Fruit fly (Drosophila melanogaster) whole organism, embryonic: ENCODE data around the gene CG34429.
A peak's percentile ranks its signal among the peaks of the same experiment; 100 is the strongest.

Experiments
- CG10274 ChIP-seq: fragments of 200-800 bp; sonication (Bioruptor generic); optimal IDR thresholded peaks from 3 replicates; lab custom pipeline; 2017; ENCODE audit warnings: missing biosample characterization, mild to moderate bottlenecking, missing genetic modification characterization
- CG10462 ChIP-seq: fragments of 200-800 bp; sonication (Bioruptor generic); optimal IDR thresholded peaks from 2 replicates; lab custom pipeline; 2016; ENCODE audit warnings: missing biosample characterization, missing genetic modification characterization
- CG11695 ChIP-seq: fragments of 200-800 bp; sonication (Bioruptor generic); IDR thresholded peaks from 3 replicates; pipeline ENCODE4 v1.3.6; 2022; ENCODE audit warnings: missing biosample characterization, missing genetic modification characterization
- CG11723 ChIP-seq: fragments of 200-800 bp; sonication (Bioruptor generic); optimal IDR thresholded peaks from 2 replicates; lab custom pipeline; 2017; ENCODE audit warnings: missing biosample characterization, mild to moderate bottlenecking, missing genetic modification characterization
- CG12391 ChIP-seq: fragments of 200-800 bp; sonication (Bioruptor generic); optimal IDR thresholded peaks from 3 replicates; lab custom pipeline; 2018; ENCODE audit warnings: missing biosample characterization, mild to moderate bottlenecking, missing genetic modification characterization, moderate library complexity
- CG12659 ChIP-seq: fragments of 200-800 bp; sonication (Bioruptor generic); optimal IDR thresholded peaks from 3 replicates; lab custom pipeline; 2017; ENCODE audit warnings: mild to moderate bottlenecking, missing biosample characterization, missing genetic modification reagents, missing genetic modification characterization
- CG1647 ChIP-seq: fragments of 200-800 bp; sonication (Bioruptor generic); optimal IDR thresholded peaks from 3 replicates; lab custom pipeline; 2016; ENCODE audit warnings: missing biosample characterization, missing genetic modification characterization
- CG17361 ChIP-seq: fragments of 200-800 bp; sonication (Bioruptor generic); IDR thresholded peaks from 3 replicates; pipeline ENCODE4 v1.3.6; 2022; ENCODE audit warnings: missing biosample characterization, missing genetic modification characterization
- CG2202 ChIP-seq: fragments of 200-800 bp; sonication (Bioruptor generic); optimal IDR thresholded peaks from 2 replicates; lab custom pipeline; 2018; ENCODE audit warnings: missing biosample characterization, mild to moderate bottlenecking, missing genetic modification characterization
- CG3847 ChIP-seq: fragments of 200-800 bp; sonication (Bioruptor generic); IDR thresholded peaks from 2 replicates; pipeline ENCODE4 v1.3.6; 2022; ENCODE audit warnings: missing biosample characterization, missing genetic modification characterization
- CG4328 ChIP-seq: fragments of 200-800 bp; sonication (Bioruptor generic); optimal IDR thresholded peaks from 3 replicates; lab custom pipeline; 2017; ENCODE audit warnings: missing biosample characterization, missing genetic modification reagents, missing genetic modification characterization
- CG5245 ChIP-seq: fragments of 200-800 bp; sonication (Bioruptor generic); optimal IDR thresholded peaks from 3 replicates; lab custom pipeline; 2016; ENCODE audit warnings: missing biosample characterization, missing genetic modification characterization
- CG6654 ChIP-seq: fragments of 200-800 bp; sonication (Bioruptor generic); optimal IDR thresholded peaks from 2 replicates; lab custom pipeline; 2017; ENCODE audit warnings: missing biosample characterization, mild to moderate bottlenecking, missing genetic modification characterization
- CG6689 ChIP-seq: fragments of 200-800 bp; sonication (Bioruptor generic); IDR thresholded peaks from 2 replicates; pipeline ENCODE4 v1.3.6; 2022; ENCODE audit warnings: missing biosample characterization, missing genetic modification characterization
- CG7987 ChIP-seq: fragments of 200-800 bp; sonication (Bioruptor generic); optimal IDR thresholded peaks from 2 replicates; lab custom pipeline; 2018; ENCODE audit warnings: missing biosample characterization, mild to moderate bottlenecking, missing genetic modification characterization, moderate library complexity
- CG9932 ChIP-seq: fragments of 200-800 bp; sonication (Bioruptor generic); IDR thresholded peaks from 2 replicates; pipeline ENCODE4 v1.3.6; 2022; ENCODE audit warnings: missing biosample characterization, missing genetic modification characterization
- D19B ChIP-seq: fragments of 200-800 bp; sonication (Bioruptor generic); optimal IDR thresholded peaks from 2 replicates; lab custom pipeline; 2017; ENCODE audit warnings: missing biosample characterization, mild to moderate bottlenecking, missing genetic modification characterization
- E2f1 ChIP-seq: fragments of 200-800 bp; sonication (Bioruptor generic); IDR thresholded peaks from 2 replicates; pipeline ENCODE4 v1.3.6; 2022; ENCODE audit warnings: missing biosample characterization, missing genetic modification characterization
- Hmr ChIP-seq: fragments of 200-800 bp; sonication (Bioruptor generic); optimal IDR thresholded peaks from 3 replicates; lab custom pipeline; 2017; ENCODE audit warnings: mild to moderate bottlenecking, missing biosample characterization, missing genetic modification reagents, missing genetic modification characterization
- Lhr ChIP-seq: fragments of 200-800 bp; sonication (Bioruptor generic); optimal IDR thresholded peaks from 3 replicates; lab custom pipeline; 2017; ENCODE audit warnings: mild to moderate bottlenecking, missing biosample characterization, missing genetic modification reagents, missing genetic modification characterization
- MTF-1 ChIP-seq: fragments of 200-800 bp; sonication (Bioruptor generic); optimal IDR thresholded peaks from 2 replicates; lab custom pipeline; 2018; ENCODE audit warnings: missing biosample characterization, mild to moderate bottlenecking, missing genetic modification characterization, borderline replicate concordance
- Mes4 ChIP-seq: fragments of 200-800 bp; sonication (Bioruptor generic); optimal IDR thresholded peaks from 2 replicates; lab custom pipeline; 2016; ENCODE audit warnings: missing biosample characterization, missing genetic modification characterization
- Nf-YA ChIP-seq: fragments of 200-800 bp; sonication (Bioruptor generic); IDR thresholded peaks from 2 replicates; pipeline ENCODE4 v1.3.6; 2022; ENCODE audit warnings: missing biosample characterization, missing genetic modification characterization
- Sox100B ChIP-seq: fragments of 200-800 bp; sonication (Bioruptor generic); optimal IDR thresholded peaks from 3 replicates; lab custom pipeline; 2018; ENCODE audit warnings: missing biosample characterization, mild to moderate bottlenecking, missing genetic modification characterization
- Sry-β ChIP-seq: fragments of 200-800 bp; sonication (Bioruptor generic); optimal IDR thresholded peaks from 2 replicates; lab custom pipeline; 2018; ENCODE audit warnings: missing biosample characterization, mild to moderate bottlenecking, missing genetic modification characterization, moderate library complexity
- Usf ChIP-seq: fragments of 200-800 bp; sonication (Bioruptor generic); optimal IDR thresholded peaks from 2 replicates; lab custom pipeline; 2017; ENCODE audit warnings: missing genotype, missing biosample characterization, missing genetic modification characterization
- Vsx1 ChIP-seq: fragments of 200-800 bp; sonication (Bioruptor generic); optimal IDR thresholded peaks from 2 replicates; lab custom pipeline; 2017; ENCODE audit warnings: missing biosample characterization, mild to moderate bottlenecking, missing genetic modification characterization, missing genetic modification reagents
- ase ChIP-seq: fragments of 200-800 bp; sonication (Bioruptor generic); IDR thresholded peaks from 3 replicates; pipeline ENCODE4 v1.3.6; 2022; ENCODE audit warnings: missing biosample characterization, missing genetic modification characterization
- bab2 ChIP-seq: fragments of 200-800 bp; sonication (Bioruptor generic); optimal IDR thresholded peaks from 2 replicates; lab custom pipeline; 2016; ENCODE audit warnings: missing biosample characterization, missing genetic modification characterization
- br ChIP-seq: fragments of >200 bp; optimal IDR thresholded peaks from 2 replicates; lab custom pipeline; 2017
- bsh ChIP-seq, 2 experiments: fragments of 200-800 bp; sonication (Bioruptor generic); optimal IDR thresholded peaks; 2 replicates each; lab custom pipeline; 2017 to 2018; ENCODE audit warnings: mild to moderate bottlenecking in 2 of 2, missing biosample characterization in 2 of 2, missing genetic modification characterization in 2 of 2, moderate library complexity in 1 of 2
- cas ChIP-seq: fragments of 200-800 bp; sonication (Bioruptor generic); IDR thresholded peaks from 2 replicates; pipeline ENCODE4 v1.3.6; 2022; ENCODE audit warnings: missing biosample characterization, missing genetic modification characterization
- ci ChIP-seq: fragments of 200-800 bp; sonication (Bioruptor generic); IDR thresholded peaks from 3 replicates; pipeline ENCODE4 v1.3.6; 2022; ENCODE audit warnings: missing biosample characterization, missing genetic modification characterization
- crol ChIP-seq: fragments of 200-800 bp; sonication (Bioruptor generic); IDR thresholded peaks from 2 replicates; pipeline ENCODE4 v1.3.6; 2022; ENCODE audit warnings: missing biosample characterization, missing genetic modification characterization
- da ChIP-seq: fragments of 200-800 bp; sonication (Bioruptor generic); optimal IDR thresholded peaks from 2 replicates; lab custom pipeline; 2016; ENCODE audit warnings: missing biosample characterization, missing genetic modification characterization
- dm ChIP-seq: fragments of 200-800 bp; sonication (Bioruptor generic); optimal IDR thresholded peaks from 3 replicates; lab custom pipeline; 2016; ENCODE audit warnings: missing biosample characterization, missing genetic modification characterization
- fd3F ChIP-seq: fragments of 200-800 bp; sonication (Bioruptor generic); optimal IDR thresholded peaks from 2 replicates; lab custom pipeline; 2018; ENCODE audit warnings: missing biosample characterization, mild to moderate bottlenecking, missing genetic modification characterization, moderate library complexity
- gro ChIP-seq: fragments of 200-800 bp; sonication (Bioruptor generic); optimal IDR thresholded peaks from 2 replicates; lab custom pipeline; 2016; ENCODE audit warnings: missing biosample characterization, missing genetic modification characterization
- kay ChIP-seq: fragments of 200-800 bp; sonication (Bioruptor generic); optimal IDR thresholded peaks from 2 replicates; lab custom pipeline; 2016; ENCODE audit warnings: missing biosample characterization, missing genetic modification characterization
- lbe ChIP-seq: fragments of 200-800 bp; sonication (Bioruptor generic); optimal IDR thresholded peaks from 2 replicates; lab custom pipeline; 2016; ENCODE audit warnings: missing biosample characterization, mild to moderate bottlenecking, missing genetic modification characterization
- lmd ChIP-seq: fragments of 200-800 bp; sonication (Bioruptor generic); IDR thresholded peaks from 2 replicates; pipeline ENCODE4 v1.3.6; 2022; ENCODE audit warnings: missing biosample characterization, missing genetic modification characterization
- maf-S ChIP-seq: fragments of 200-800 bp; sonication (Bioruptor generic); optimal IDR thresholded peaks from 2 replicates; lab custom pipeline; 2016; ENCODE audit warnings: missing biosample characterization, missing genetic modification characterization
- peb ChIP-seq: fragments of 200-800 bp; sonication (Bioruptor generic); IDR thresholded peaks from 2 replicates; pipeline ENCODE4 v1.3.6; 2022; ENCODE audit warnings: missing biosample characterization, missing genetic modification characterization
- pum ChIP-seq: fragments of 200-800 bp; sonication (Bioruptor generic); optimal IDR thresholded peaks from 2 replicates; lab custom pipeline; 2016; ENCODE audit warnings: missing biosample characterization, missing genetic modification characterization
- sens ChIP-seq: fragments of 200-800 bp; sonication (Bioruptor generic); peaks from one replicate; lab custom pipeline; 2016; ENCODE audit warnings: missing biosample characterization, missing genetic modification characterization
- sima ChIP-seq: fragments of 200-800 bp; sonication (Bioruptor generic); optimal IDR thresholded peaks from 2 replicates; lab custom pipeline; 2016; ENCODE audit warnings: missing biosample characterization, missing genetic modification characterization
- tin ChIP-seq: fragments of 200-800 bp; sonication (Bioruptor generic); optimal IDR thresholded peaks from 3 replicates; lab custom pipeline; 2016; ENCODE audit warnings: missing biosample characterization, missing genetic modification characterization
- tll ChIP-seq, 2 experiments: fragments of 200-800 bp in 1 of 2; fragments of >200 bp in 1 of 2; sonication (Bioruptor generic) in 1 of 2; optimal IDR thresholded peaks; 2 replicates each; lab custom pipeline; 2017 to 2019; ENCODE audit warnings: missing biosample characterization in 2 of 2, missing genetic modification characterization in 2 of 2, mild to moderate bottlenecking in 1 of 2, moderate library complexity in 1 of 2
- toy ChIP-seq: fragments of 200-800 bp; sonication (Bioruptor generic); IDR thresholded peaks from 2 replicates; pipeline ENCODE4 v1.3.6; 2022; ENCODE audit warnings: missing biosample characterization, missing genetic modification characterization
- trem ChIP-seq: fragments of 200-800 bp; optimal IDR thresholded peaks from 3 replicates; lab custom pipeline; 2019; ENCODE audit warnings: missing biosample characterization, mild to moderate bottlenecking, missing genetic modification characterization, moderate library complexity

Gene CG34429

DNA sequence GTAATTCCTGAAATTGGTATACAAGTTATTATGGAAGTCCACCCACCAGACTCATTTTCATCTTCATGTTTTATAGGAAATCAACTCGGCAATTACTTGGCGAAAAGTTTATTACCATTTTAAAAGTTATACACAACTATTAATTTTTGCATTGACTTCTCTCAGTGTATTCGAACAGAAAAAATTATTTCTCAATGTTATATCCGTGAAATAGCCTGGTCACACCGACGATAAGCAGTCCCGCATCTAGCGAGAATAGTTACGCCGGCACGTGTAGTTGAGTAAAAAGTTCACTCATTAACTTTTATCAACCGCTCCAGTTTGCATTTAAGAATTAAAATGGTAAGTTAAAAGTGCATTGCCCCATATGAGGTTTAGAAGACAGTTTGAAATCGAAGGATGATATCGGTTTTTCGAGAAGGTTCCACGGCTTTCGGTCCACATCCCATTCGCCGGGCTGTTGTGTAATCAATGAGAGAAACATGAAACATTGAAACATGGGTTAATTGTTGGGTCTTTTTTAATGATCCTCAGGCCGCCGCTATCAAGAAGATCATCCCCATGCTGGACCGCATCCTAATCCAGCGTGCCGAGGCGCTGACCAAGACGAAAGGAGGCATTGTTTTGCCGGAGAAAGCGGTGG lies 46.9 kb upstream of the CG34429 start, which contains the start of gene CG11267 (continued):
- TF ChIP-seq trem (tag; lab: Kevin White, UChicago) (peak; percentile 66), sens (GFP tag; lab: Kevin White, UChicago) (peak; percentile 93), CG17361 (GFP tag; lab: Robert Waterston, UW) (peak; percentile 85), CG10274 (peak; percentile 70), ase (peak; percentile 94), CG2202 (tag; lab: Kevin White, UChicago) (peak; percentile 47), D19B (peak; percentile 76), CG6689 (GFP tag; lab: Robert Waterston, UW) (peak; percentile 91), cas (GFP tag; lab: Robert Waterston, UW) (peak; percentile 77; the same call in 1 of the 2 replicates), kay (no peak), Vsx1 (GFP tag; lab: Kevin White, UChicago) (peak; percentile 65), CG12659 (GFP tag; lab: Kevin White, UChicago) (peak; percentile 72), CG7987 (GFP tag; lab: Kevin White, UChicago) (peak; percentile 71), fd3F (GFP tag; lab: Kevin White, UChicago) (peak; percentile 56), Usf (GFP tag; lab: Kevin White, UChicago) (peak; percentile 48), CG3847 (GFP tag; lab: Robert Waterston, UW) (peak; percentile 78), E2f1 (GFP tag; lab: Robert Waterston, UW) (peak; percentile 89), CG11723 (GFP tag; lab: Kevin White, UChicago) (peak; percentile 49), CG11695 (GFP tag; lab: Robert Waterston, UW) (peak; percentile 86), Sox100B (GFP tag; lab: Kevin White, UChicago) (peak; percentile 86), dm (peak; percentile 43), bab2 (GFP tag; lab: Kevin White, UChicago) (peak; percentile 80), maf-S (GFP tag; lab: Kevin White, UChicago) (peak; percentile 82), tin (peak; percentile 87), sima (GFP tag; lab: Kevin White, UChicago) (peak; percentile 17), Mes4 (GFP tag; lab: Kevin White, UChicago) (peak; percentile 51), Hmr (GFP tag; lab: Kevin White, UChicago) (peak; percentile 81), bsh (GFP tag; optimal IDR thresholded peaks at IDR 0.05; lab: Kevin White, UChicago) (peak; percentile 66 to 78), peb (GFP tag; lab: Robert Waterston, UW) (peak; percentile 73), CG10462 (GFP tag; lab: Kevin White, UChicago) (no peak), br (lab: Kevin White, UChicago) (no peak), lmd (GFP tag; lab: Robert Waterston, UW) (peak; percentile 85), CG6654 (GFP tag; lab: Kevin White, UChicago) (peak; percentile 73), Nf-YA (peak; percentile 90), CG1647 (peak; percentile 84), crol (GFP tag; lab: Robert Waterston, UW) (0 out of 2 replicates have a peak, but pooled peaks have one; percentile 14), Lhr (peak; percentile 15), lbe (GFP tag; lab: Kevin White, UChicago) (peak; percentile 64), Sry-β (GFP tag; lab: Kevin White, UChicago) (peak; percentile 38), da (GFP tag; lab: Kevin White, UChicago) (peak; percentile 32), toy (GFP tag; lab: Robert Waterston, UW) (peak; percentile 68; the same call in 1 of the 2 replicates), gro (peak; percentile 67), CG5245 (GFP tag; lab: Kevin White, UChicago) (peak; percentile 77), CG12391 (tag; lab: Kevin White, UChicago) (peak; percentile 74), tll (GFP tag; optimal IDR thresholded peaks at IDR 0.05; lab: Kevin White, UChicago) (no peak), ci (GFP tag; lab: Robert Waterston, UW) (peak; percentile 89), CG9932 (peak; percentile 96), MTF-1 (GFP tag; lab: Kevin White, UChicago) (peak; percentile 71), pum (peak; percentile 67), CG4328 (peak; percentile 86)
